Worm (Caenorhabditis elegans) whole organism, young adult: ENCODE measurements around the gene Y53G8AL.3.

ENCODE experiments used
- B0019.2 ChIP-seq: fragments of 200-800 bp; sonication (Bioruptor generic); conservative IDR thresholded peaks from 2 replicates; pipeline ENCODE4 v1.3.6; 2022; ENCODE audit warnings: missing genetic modification reagents, missing genetic modification characterization, missing compliant biosample characterization
- B0035.1 ChIP-seq: sonication (generic microtip); optimal IDR thresholded peaks from 2 replicates; lab custom pipeline; 2016; ENCODE audit warnings: missing genetic modification characterization, mild to moderate bottlenecking, missing compliant biosample characterization, missing genotype, missing genetic modification reagents
- D2030.7 ChIP-seq: fragments of 200-800 bp; sonication (Bioruptor generic); IDR thresholded peaks from 2 replicates; pipeline ENCODE4 v1.3.6; 2022; ENCODE audit warnings: missing genetic modification reagents, missing genetic modification characterization, missing compliant biosample characterization
- F22D6.2 ChIP-seq: sonication (generic microtip); optimal IDR thresholded peaks from 2 replicates; lab custom pipeline; 2016; ENCODE audit warnings: mild to moderate bottlenecking, missing genetic modification characterization, missing compliant biosample characterization
- F39B2.1 ChIP-seq: fragments of 200-800 bp; sonication (Bioruptor generic); IDR thresholded peaks from 2 replicates; pipeline ENCODE4 v1.3.6; 2022; ENCODE audit warnings: missing genetic modification reagents, missing genetic modification characterization, missing compliant biosample characterization
- F55B11.4 ChIP-seq: sonication (generic microtip); optimal IDR thresholded peaks from 2 replicates; lab custom pipeline; 2016; ENCODE audit warnings: missing compliant biosample characterization, missing genetic modification characterization, borderline replicate concordance; ENCODE audit not compliant: insufficient read depth
- K12H6.12 ChIP-seq: fragments of 200-800 bp; sonication (Bioruptor generic); optimal IDR thresholded peaks from 2 replicates; lab custom pipeline; 2018; ENCODE audit warnings: mild to moderate bottlenecking, missing genetic modification characterization, missing compliant biosample characterization
- Y67H2A.10 ChIP-seq: fragments of 200-800 bp; sonication (Bioruptor generic); conservative IDR thresholded peaks from 2 replicates; pipeline ENCODE4 v1.3.6; 2022; ENCODE audit warnings: missing genetic modification reagents, missing genetic modification characterization, missing compliant biosample characterization
- Y95B8A.8 ChIP-seq: fragments of 200-800 bp; sonication (Bioruptor generic); IDR thresholded peaks from 2 replicates; pipeline ENCODE4 v1.3.6; 2022; ENCODE audit warnings: missing genetic modification reagents, missing genetic modification characterization, missing compliant biosample characterization
- attf-3 ChIP-seq: fragments of 200-800 bp; sonication (Bioruptor generic); conservative IDR thresholded peaks from 2 replicates; pipeline ENCODE4 v1.3.6; 2022; ENCODE audit warnings: missing genetic modification reagents, missing genetic modification characterization, missing compliant biosample characterization
- ccch-3 ChIP-seq: fragments of 200-800 bp; sonication (Bioruptor generic); optimal IDR thresholded peaks from 2 replicates; lab custom pipeline; 2018; ENCODE audit warnings: mild to moderate bottlenecking, missing genetic modification characterization, missing compliant biosample characterization
- die-1 ChIP-seq: sonication (generic microtip); optimal IDR thresholded peaks from 2 replicates; lab custom pipeline; 2016; ENCODE audit warnings: missing genotype, mild to moderate bottlenecking, missing genetic modification characterization, missing compliant biosample characterization
- dox-1 ChIP-seq: fragments of 200-800 bp; sonication (Bioruptor generic); IDR thresholded peaks from 2 replicates; pipeline ENCODE4 v1.3.6; 2022; ENCODE audit warnings: missing genetic modification reagents, missing genetic modification characterization, missing compliant biosample characterization
- efl-1 ChIP-seq: fragments of 150-350 bp; optimal IDR thresholded peaks from 2 replicates; lab custom pipeline; 2014; ENCODE audit warnings: missing biosample characterization, missing genetic modification reagents, missing genetic modification characterization
- egrh-3 ChIP-seq: fragments of 200-800 bp; sonication (Bioruptor generic); IDR thresholded peaks from 2 replicates; pipeline ENCODE4 v1.3.6; 2022; ENCODE audit warnings: missing genetic modification reagents, missing genetic modification characterization, missing compliant biosample characterization
- ekl-4 ChIP-seq: fragments of 200-800 bp; sonication (Bioruptor generic); IDR thresholded peaks from 2 replicates; pipeline ENCODE4 v1.3.6; 2022; ENCODE audit warnings: missing genetic modification reagents, missing genetic modification characterization, missing compliant biosample characterization
- fkh-3 ChIP-seq: sonication (generic microtip); optimal IDR thresholded peaks from 2 replicates; lab custom pipeline; 2016; ENCODE audit warnings: mild to moderate bottlenecking, missing genetic modification characterization, missing compliant biosample characterization
- gei-17 ChIP-seq: fragments of 200-800 bp; sonication (Bioruptor generic); optimal IDR thresholded peaks from 2 replicates; lab custom pipeline; 2018; ENCODE audit warnings: mild to moderate bottlenecking, missing genetic modification characterization, missing compliant biosample characterization
- hlh-26 ChIP-seq: fragments of 200-800 bp; sonication (Bioruptor generic); conservative IDR thresholded peaks from 2 replicates; pipeline ENCODE4 v1.3.6; 2022; ENCODE audit warnings: missing genetic modification reagents, missing genetic modification characterization, missing compliant biosample characterization
- hmg-1.2 ChIP-seq: fragments of 200-800 bp; sonication (Bioruptor generic); IDR thresholded peaks from 2 replicates; pipeline ENCODE4 v1.3.6; 2022; ENCODE audit warnings: missing genetic modification reagents, missing genetic modification characterization, missing compliant biosample characterization
- hsf-1 ChIP-seq: fragments of 200-800 bp; sonication (Bioruptor generic); IDR thresholded peaks from 2 replicates; pipeline ENCODE4 v1.3.6; 2022; ENCODE audit warnings: missing genetic modification reagents, missing genetic modification characterization, missing compliant biosample characterization
- lag-1 ChIP-seq: fragments of 200-800 bp; sonication (Bioruptor generic); IDR thresholded peaks from 2 replicates; pipeline ENCODE4 v1.3.6; 2022; ENCODE audit warnings: missing genetic modification reagents, missing genetic modification characterization, missing compliant biosample characterization
- lsy-27 ChIP-seq: sonication (generic microtip); optimal IDR thresholded peaks from 2 replicates; lab custom pipeline; 2017; ENCODE audit warnings: missing genetic modification characterization, mild to moderate bottlenecking, missing compliant biosample characterization, antibody characterized with exemption, missing genotype, borderline replicate concordance; ENCODE audit not compliant: insufficient read depth
- mcd-1 ChIP-seq: fragments of 200-800 bp; sonication (Bioruptor generic); IDR thresholded peaks from 2 replicates; pipeline ENCODE4 v1.3.6; 2022; ENCODE audit warnings: missing genetic modification reagents, missing genetic modification characterization, missing compliant biosample characterization
- nfya-1 ChIP-seq: sonication (generic microtip); optimal IDR thresholded peaks from 2 replicates; lab custom pipeline; 2017; ENCODE audit warnings: antibody characterized with exemption, missing compliant biosample characterization, missing genetic modification characterization, borderline replicate concordance; ENCODE audit not compliant: insufficient read depth
- nfyb-1 ChIP-seq: fragments of 200-800 bp; sonication (Bioruptor generic); IDR thresholded peaks from 2 replicates; pipeline ENCODE4 v1.3.6; 2022; ENCODE audit warnings: missing genetic modification reagents, missing genetic modification characterization, missing compliant biosample characterization
- nhr-179 ChIP-seq: sonication (generic microtip); optimal IDR thresholded peaks from 2 replicates; lab custom pipeline; 2016; ENCODE audit warnings: mild to moderate bottlenecking, missing genetic modification characterization, missing compliant biosample characterization
- nhr-27 ChIP-seq: fragments of 200-800 bp; sonication (Bioruptor generic); optimal IDR thresholded peaks from 2 replicates; lab custom pipeline; 2018; ENCODE audit warnings: mild to moderate bottlenecking, missing genetic modification characterization, moderate library complexity, missing compliant biosample characterization
- nhr-80 ChIP-seq: sonication (generic microtip); optimal IDR thresholded peaks from 2 replicates; lab custom pipeline; 2016; ENCODE audit warnings: missing genetic modification characterization, missing compliant biosample characterization
- nhr-90 ChIP-seq: sonication (generic microtip); optimal IDR thresholded peaks from 2 replicates; lab custom pipeline; 2016; ENCODE audit warnings: missing genotype, mild to moderate bottlenecking, missing genetic modification characterization, missing compliant biosample characterization
- pbrm-1 ChIP-seq: fragments of 200-800 bp; sonication (Bioruptor generic); IDR thresholded peaks from 2 replicates; pipeline ENCODE4 v1.3.6; 2022; ENCODE audit warnings: missing genetic modification reagents, missing genetic modification characterization, missing compliant biosample characterization
- pha-4 ChIP-seq: fragments of 150-350 bp; sonication (generic microtip); optimal IDR thresholded peaks from 2 replicates; lab custom pipeline; 2014; ENCODE audit warnings: missing biosample characterization, missing genetic modification reagents, missing genetic modification characterization
- sea-2 ChIP-seq: fragments of 200-800 bp; sonication (Bioruptor generic); IDR thresholded peaks from 2 replicates; pipeline ENCODE4 v1.3.6; 2022; ENCODE audit warnings: missing genetic modification characterization, missing compliant biosample characterization
- snpc-1.3 ChIP-seq: sonication (generic microtip); optimal IDR thresholded peaks from 2 replicates; lab custom pipeline; 2017; ENCODE audit warnings: missing genetic modification characterization, mild to moderate bottlenecking, missing compliant biosample characterization, antibody characterized with exemption, moderate library complexity, missing genotype, missing genetic modification reagents; ENCODE audit not compliant: insufficient read depth
- tbp1 ChIP-seq: fragments of 200-800 bp; sonication (Bioruptor generic); optimal IDR thresholded peaks from 2 replicates; lab custom pipeline; 2018; ENCODE audit warnings: mild to moderate bottlenecking, missing genetic modification characterization, missing compliant biosample characterization
- unc-130 ChIP-seq: sonication (generic microtip); optimal IDR thresholded peaks from 2 replicates; lab custom pipeline; 2016; ENCODE audit warnings: missing genetic modification reagents, missing genetic modification characterization, missing compliant biosample characterization
- zfh-2 ChIP-seq: fragments of 200-800 bp; sonication (Bioruptor generic); conservative IDR thresholded peaks from 2 replicates; pipeline ENCODE4 v1.3.6; 2022; ENCODE audit warnings: missing genetic modification reagents, missing genetic modification characterization, missing compliant biosample characterization
- ztf-26 ChIP-seq: sonication (generic microtip); optimal IDR thresholded peaks from 2 replicates; lab custom pipeline; 2017; ENCODE audit warnings: missing genetic modification characterization, missing compliant biosample characterization
- ztf-6 ChIP-seq: fragments of 200-800 bp; sonication (Bioruptor generic); IDR thresholded peaks from 2 replicates; pipeline ENCODE4 v1.3.6; 2022; ENCODE audit warnings: missing genetic modification reagents, missing genetic modification characterization, missing compliant biosample characterization

Y53G8AL.3 gene

ce11 chrIII:3232650-3233152 lies 20.2 kb downstream of the Y53G8AL.3 start, which contains the start of gene Y53G8AL.1:
Gene Y53G8AL.1 (plus strand): TSS chrIII:3233102.
- TF ChIP-seq nhr-179, result no peak
- TF ChIP-seq zfh-2 (GFP tag; lab: Robert Waterston, UW), result peak; percentile 74
- peak; percentile 19; the same call in 1 of the 2 replicates for TF ChIP-seq egrh-3 (GFP tag; lab: Robert Waterston, UW)

ce11 chrIII:3224102-3224501 lies 28.8 kb downstream of the Y53G8AL.3 start:
- no peak for TF ChIP-seq nhr-80
- TF ChIP-seq nhr-90 (tag; lab: Kevin White, UChicago), result no peak
- no peak for TF ChIP-seq snpc-1.3 (tag; lab: Kevin White, UChicago)
- TF ChIP-seq ccch-3, result no peak
- TF ChIP-seq lsy-27 (tag; lab: Kevin White, UChicago), result no peak
- TF ChIP-seq mcd-1 (GFP tag; lab: Robert Waterston, UW), result no peak
- TF ChIP-seq dox-1 (GFP tag; lab: Robert Waterston, UW), result no peak
- TF ChIP-seq B0019.2, result no peak
- no peak for TF ChIP-seq Y95B8A.8 (GFP tag; lab: Robert Waterston, UW)
- no peak for TF ChIP-seq hlh-26 (GFP tag; lab: Robert Waterston, UW)
- TF ChIP-seq hmg-1.2 (GFP tag; lab: Robert Waterston, UW), result no peak
- no peak for TF ChIP-seq F39B2.1 (GFP tag; lab: Robert Waterston, UW)
- TF ChIP-seq ztf-26 (tag; lab: Kevin White, UChicago), result no peak
- no peak for TF ChIP-seq unc-130 (GFP tag; lab: Kevin White, UChicago)

- no peak for TF ChIP-seq fkh-3 (tag; lab: Kevin White, UChicago)
- TF ChIP-seq nhr-27 (tag; lab: Kevin White, UChicago), result no peak
- no peak for TF ChIP-seq sea-2 (GFP tag; lab: Robert Waterston, UW)
- TF ChIP-seq hmg-1.2 (GFP tag; lab: Robert Waterston, UW), result peak; percentile 78
- 0 out of 2 replicates have a peak, but pooled peaks have one; percentile 17 for TF ChIP-seq egrh-3 (GFP tag; lab: Robert Waterston, UW)
- no peak for TF ChIP-seq lag-1 (GFP tag; lab: Robert Waterston, UW)
Observed at ce11 chrIII:3222707-3223106, 30.2 kb downstream of the Y53G8AL.3 start.

DNA sequence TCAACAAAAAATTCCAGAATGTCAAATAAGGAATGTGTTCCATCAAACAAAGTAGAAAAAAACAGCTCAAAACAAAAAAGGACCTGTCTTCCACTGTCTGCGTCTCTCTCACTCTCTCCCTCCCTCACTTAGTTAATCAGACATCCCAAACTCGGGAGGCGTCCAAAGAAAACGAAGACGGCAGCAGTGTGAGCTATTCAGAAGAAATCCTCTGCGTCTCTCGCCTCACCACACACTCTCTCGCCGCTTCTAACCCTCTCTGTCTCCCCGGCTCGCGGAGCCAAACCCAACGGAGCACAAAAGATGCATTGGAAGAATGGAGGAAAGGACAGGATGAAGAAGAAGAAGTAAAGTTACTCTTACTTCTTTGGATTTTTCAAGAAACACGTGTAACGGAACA lies 32.7 kb downstream of the Y53G8AL.3 start:
- TF ChIP-seq D2030.7 (no peak), K12H6.12 (peak; percentile 19), F22D6.2 (tag; lab: Kevin White, UChicago) (no peak), ekl-4 (GFP tag; lab: Robert Waterston, UW) (no peak), hsf-1 (GFP tag; lab: Robert Waterston, UW) (no peak), Y67H2A.10 (no peak), gei-17 (GFP tag; lab: Kevin White, UChicago) (no peak), pbrm-1 (0 out of 2 replicates have a peak, but pooled peaks have one; percentile 14), zfh-2 (GFP tag; lab: Robert Waterston, UW) (no peak; the same call in 1 of the 2 replicates), tbp1 (no peak), B0035.1 (no peak), nfyb-1 (GFP tag; lab: Robert Waterston, UW) (0 out of 2 replicates have a peak, but pooled peaks have one; percentile 16), die-1 (tag; lab: Kevin White, UChicago) (no peak), efl-1 (GFP tag; lab: Kevin White, UChicago) (no peak), nfya-1 (no peak), pha-4 (no peak), attf-3 (GFP tag; lab: Robert Waterston, UW) (no peak), hmg-1.2 (GFP tag; lab: Robert Waterston, UW) (peak; percentile 73), ztf-6 (GFP tag; lab: Robert Waterston, UW) (no peak), F55B11.4 (tag; lab: Kevin White, UChicago) (no peak)
